Worm (Caenorhabditis elegans) whole organism, mixed stage, embryonic: ENCODE results near the gene Y38H6C.23.

Experiments
- ceh-39 ChIP-seq: fragments of 150-350 bp; optimal IDR thresholded peaks from 2 replicates; lab custom pipeline; 2014; ENCODE audit warnings: missing biosample characterization, missing genetic modification characterization
- elt-3 ChIP-seq: fragments of 150-350 bp; optimal IDR thresholded peaks from 2 replicates; lab custom pipeline; 2014; ENCODE audit warnings: missing biosample characterization, missing genetic modification characterization
- flh-1 ChIP-seq: fragments of 200-800 bp; sonication (Bioruptor generic); optimal IDR thresholded peaks from 2 replicates; lab custom pipeline; 2018; ENCODE audit warnings: mild to moderate bottlenecking, missing genetic modification characterization, moderate library complexity, missing compliant biosample characterization
- hlh-1 ChIP-seq: fragments of 150-350 bp; optimal IDR thresholded peaks from 2 replicates; lab custom pipeline; 2014; ENCODE audit warnings: missing biosample characterization, missing genetic modification reagents, missing genetic modification characterization
- lin-13 ChIP-seq: fragments of 150-350 bp; optimal IDR thresholded peaks from 2 replicates; lab custom pipeline; 2014; ENCODE audit warnings: missing biosample characterization, missing genetic modification characterization
- lin-32 ChIP-seq: fragments of 200-800 bp; sonication (Bioruptor generic); optimal IDR thresholded peaks from 2 replicates; lab custom pipeline; 2018; ENCODE audit warnings: mild to moderate bottlenecking, missing genetic modification characterization, missing compliant biosample characterization
- nhr-76 ChIP-seq: sonication (generic microtip); optimal IDR thresholded peaks from 2 replicates; lab custom pipeline; 2017; ENCODE audit warnings: missing biosample characterization, missing genetic modification characterization
- unc-62 ChIP-seq: fragments of 150-350 bp; optimal IDR thresholded peaks from 2 replicates; lab custom pipeline; 2014; ENCODE audit warnings: missing biosample characterization, missing genetic modification reagents, missing genetic modification characterization

DNA sequence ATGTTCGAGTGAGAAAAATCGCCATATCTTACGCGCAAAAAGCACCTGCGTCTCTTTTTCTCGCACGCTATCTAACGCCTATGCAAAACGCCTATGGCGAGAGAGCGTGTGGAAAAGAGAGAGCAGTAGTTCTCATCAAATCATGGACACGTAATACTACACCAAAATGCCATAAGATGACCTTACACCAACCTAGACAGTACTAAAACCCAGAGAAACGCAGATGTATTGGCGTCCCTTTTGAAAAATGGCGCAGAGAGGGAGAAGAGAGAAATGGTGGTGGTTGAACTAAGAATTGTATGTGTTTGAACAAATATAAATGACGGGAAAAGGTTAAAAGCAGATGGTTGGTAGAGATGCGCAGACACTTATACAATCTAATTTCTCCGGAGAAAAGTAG is 17.1 kb downstream of the Y38H6C.23 start, which contains the start of gene Y38H6C.16:
- no peak for TF ChIP-seq lin-13 (tag; lab: Kevin White, UChicago)
- no peak for TF ChIP-seq unc-62 (GFP tag; lab: Kevin White, UChicago)
- no peak for TF ChIP-seq nhr-76 (tag; lab: Kevin White, UChicago)
- no peak for TF ChIP-seq flh-1 (GFP tag; lab: Kevin White, UChicago)
- TF ChIP-seq ceh-39 (tag; lab: Kevin White, UChicago): no peak
- no peak for TF ChIP-seq elt-3 (tag; lab: Kevin White, UChicago)
- TF ChIP-seq hlh-1: no peak
- TF ChIP-seq lin-32 (GFP tag; lab: Kevin White, UChicago): no peak
